Fruit fly (Drosophila melanogaster) whole organism, embryonic: ENCODE results near the gene Sec3.

Source experiments
- Bgb ChIP-seq: fragments of 200-800 bp; sonication (Bioruptor generic); IDR thresholded peaks from 2 replicates; pipeline ENCODE4 v1.3.6; 2022; ENCODE audit warnings: missing biosample characterization, missing genetic modification characterization; ENCODE audit not compliant: partially characterized antibody
- Blimp-1 ChIP-seq: fragments of 200-800 bp; sonication (Bioruptor generic); optimal IDR thresholded peaks from 3 replicates; lab custom pipeline; 2018; ENCODE audit warnings: missing biosample characterization, missing genetic modification characterization, mild to moderate bottlenecking, moderate library complexity, missing genetic modification reagents
- CG10366 ChIP-seq: fragments of 200-800 bp; sonication (Bioruptor generic); IDR thresholded peaks from 2 replicates; pipeline ENCODE4 v1.3.6; 2022; ENCODE audit warnings: missing biosample characterization, missing genetic modification characterization
- CG11247 ChIP-seq: fragments of 200-800 bp; sonication (Bioruptor generic); IDR thresholded peaks from 2 replicates; pipeline ENCODE4 v1.3.6; 2022; ENCODE audit warnings: missing biosample characterization, missing genetic modification characterization
- CG11560 ChIP-seq: fragments of 200-800 bp; sonication (Bioruptor generic); IDR thresholded peaks from 3 replicates; pipeline ENCODE4 v1.3.6; 2022; ENCODE audit warnings: missing biosample characterization, missing genetic modification characterization
- CG12391 ChIP-seq: fragments of 200-800 bp; sonication (Bioruptor generic); optimal IDR thresholded peaks from 3 replicates; lab custom pipeline; 2018; ENCODE audit warnings: missing biosample characterization, mild to moderate bottlenecking, missing genetic modification characterization, moderate library complexity
- CG12769 ChIP-seq: fragments of 200-800 bp; sonication (Bioruptor generic); optimal IDR thresholded peaks from 2 replicates; lab custom pipeline; 2019; ENCODE audit warnings: missing biosample characterization, mild to moderate bottlenecking, missing genetic modification characterization, moderate library complexity
- CG13296 ChIP-seq: fragments of 200-800 bp; sonication (Bioruptor generic); optimal IDR thresholded peaks from 3 replicates; lab custom pipeline; 2018; ENCODE audit warnings: missing biosample characterization, mild to moderate bottlenecking, missing genetic modification characterization
- CG2129 ChIP-seq: fragments of 200-800 bp; sonication (Bioruptor generic); IDR thresholded peaks from 2 replicates; pipeline ENCODE4 v1.3.6; 2022; ENCODE audit warnings: missing biosample characterization, missing genetic modification characterization; ENCODE audit not compliant: partially characterized antibody
- CG2199 ChIP-seq: fragments of 200-800 bp; sonication (Bioruptor generic); IDR thresholded peaks from 3 replicates; pipeline ENCODE4 v1.3.6; 2022; ENCODE audit warnings: missing biosample characterization, missing genetic modification characterization
- CG2202 ChIP-seq: fragments of 200-800 bp; sonication (Bioruptor generic); optimal IDR thresholded peaks from 2 replicates; lab custom pipeline; 2018; ENCODE audit warnings: missing biosample characterization, mild to moderate bottlenecking, missing genetic modification characterization
- CG6254 ChIP-seq: fragments of 200-800 bp; sonication (Bioruptor generic); optimal IDR thresholded peaks from 3 replicates; lab custom pipeline; 2017; ENCODE audit warnings: mild to moderate bottlenecking, missing biosample characterization, missing genetic modification reagents, missing genetic modification characterization
- CTCF ChIP-seq: fragments of 200-800 bp; sonication (Bioruptor generic); optimal IDR thresholded peaks from 2 replicates; lab custom pipeline; 2017; ENCODE audit warnings: missing biosample characterization, mild to moderate bottlenecking, missing genetic modification characterization, moderate library complexity
- CoRest ChIP-seq: fragments of 200-800 bp; sonication (Bioruptor generic); optimal IDR thresholded peaks from 3 replicates; lab custom pipeline; 2018; ENCODE audit warnings: missing biosample characterization, mild to moderate bottlenecking, missing genetic modification characterization, moderate library complexity
- D19B ChIP-seq: fragments of 200-800 bp; sonication (Bioruptor generic); optimal IDR thresholded peaks from 2 replicates; lab custom pipeline; 2017; ENCODE audit warnings: missing biosample characterization, mild to moderate bottlenecking, missing genetic modification characterization
- Dbx ChIP-seq: fragments of 200-800 bp; sonication (Bioruptor generic); IDR thresholded peaks from 3 replicates; pipeline ENCODE4 v1.3.6; 2022; ENCODE audit warnings: missing biosample characterization, missing genetic modification characterization
- Dp ChIP-seq: fragments of 200-800 bp; sonication (Bioruptor generic); optimal IDR thresholded peaks from 2 replicates; lab custom pipeline; 2018; ENCODE audit warnings: missing biosample characterization, mild to moderate bottlenecking, missing genetic modification characterization, moderate library complexity
- Dref ChIP-seq: fragments of 200-800 bp; sonication (Bioruptor generic); IDR thresholded peaks from 2 replicates; pipeline ENCODE4 v1.3.6; 2022; ENCODE audit warnings: missing biosample characterization, missing genetic modification characterization
- Elba2 ChIP-seq: fragments of 200-800 bp; sonication (Bioruptor generic); optimal IDR thresholded peaks from 3 replicates; lab custom pipeline; 2016; ENCODE audit warnings: missing biosample characterization, missing genetic modification characterization
- MESR4 ChIP-seq: fragments of 200-800 bp; sonication (Bioruptor generic); optimal IDR thresholded peaks from 2 replicates; lab custom pipeline; 2018; ENCODE audit warnings: missing biosample characterization, mild to moderate bottlenecking, missing genetic modification characterization, moderate library complexity
- Meics ChIP-seq: fragments of 200-800 bp; sonication (Bioruptor generic); optimal IDR thresholded peaks from 2 replicates; lab custom pipeline; 2017; ENCODE audit warnings: missing biosample characterization, mild to moderate bottlenecking, missing genetic modification characterization
- Oaz ChIP-seq: fragments of 200-800 bp; sonication (Bioruptor generic); IDR thresholded peaks from 2 replicates; pipeline ENCODE4 v1.3.6; 2022; ENCODE audit warnings: missing biosample characterization, missing genetic modification characterization
- Sox102F ChIP-seq: fragments of 200-800 bp; sonication (Bioruptor generic); optimal IDR thresholded peaks from 2 replicates; lab custom pipeline; 2018; ENCODE audit warnings: missing biosample characterization, mild to moderate bottlenecking, missing genetic modification characterization, moderate library complexity
- abd-A ChIP-seq: fragments of 200-800 bp; sonication (Bioruptor generic); optimal IDR thresholded peaks from 3 replicates; lab custom pipeline; 2019; ENCODE audit warnings: missing biosample characterization, mild to moderate bottlenecking, missing genetic modification characterization, moderate library complexity
- amos ChIP-seq: fragments of 200-800 bp; sonication (Bioruptor generic); IDR thresholded peaks from 2 replicates; pipeline ENCODE4 v1.3.6; 2022; ENCODE audit warnings: missing biosample characterization, missing genetic modification characterization; ENCODE audit not compliant: partially characterized antibody
- ash1 ChIP-seq: fragments of 200-800 bp; sonication (Bioruptor generic); optimal IDR thresholded peaks from 2 replicates; lab custom pipeline; 2018; ENCODE audit warnings: missing biosample characterization, mild to moderate bottlenecking, missing genetic modification characterization
- bigmax ChIP-seq: fragments of 200-800 bp; sonication (Bioruptor generic); optimal IDR thresholded peaks from 2 replicates; lab custom pipeline; 2018; ENCODE audit warnings: missing biosample characterization, mild to moderate bottlenecking, missing genetic modification characterization
- bsh ChIP-seq, 2 experiments: fragments of 200-800 bp; sonication (Bioruptor generic); optimal IDR thresholded peaks; 2 replicates each; lab custom pipeline; 2017 to 2018; ENCODE audit warnings: mild to moderate bottlenecking in 2 of 2, missing biosample characterization in 2 of 2, missing genetic modification characterization in 2 of 2, moderate library complexity in 1 of 2
- cad ChIP-seq: fragments of >200 bp; optimal IDR thresholded peaks from 2 replicates; lab custom pipeline; 2017; ENCODE audit warnings: missing biosample characterization, missing genetic modification characterization
- chn ChIP-seq: fragments of 200-800 bp; sonication (Bioruptor generic); optimal IDR thresholded peaks from 2 replicates; lab custom pipeline; 2016; ENCODE audit warnings: missing biosample characterization, missing genetic modification characterization
- dimm ChIP-seq: fragments of 200-800 bp; sonication (Bioruptor generic); IDR thresholded peaks from 2 replicates; pipeline ENCODE4 v1.3.6; 2022; ENCODE audit warnings: missing biosample characterization, missing genetic modification characterization
- dm ChIP-seq: fragments of 200-800 bp; sonication (Bioruptor generic); optimal IDR thresholded peaks from 3 replicates; lab custom pipeline; 2016; ENCODE audit warnings: missing biosample characterization, missing genetic modification characterization
- grn ChIP-seq: fragments of 200-800 bp; sonication (Bioruptor generic); optimal IDR thresholded peaks from 3 replicates; lab custom pipeline; 2017; ENCODE audit warnings: missing biosample characterization, missing genetic modification characterization
- insv ChIP-seq, 2 experiments: fragments of 200-800 bp; sonication (Bioruptor generic); optimal IDR thresholded peaks; 3 replicates each; lab custom pipeline; 2016 to 2018; ENCODE audit warnings: missing biosample characterization in 2 of 2, missing genetic modification characterization in 2 of 2
- inv ChIP-seq: fragments of 200-800 bp; sonication (Bioruptor generic); IDR thresholded peaks from 2 replicates; pipeline ENCODE4 v1.3.6; 2022; ENCODE audit warnings: missing biosample characterization, missing genetic modification characterization; ENCODE audit not compliant: partially characterized antibody
- jigr1 ChIP-seq: fragments of 200-800 bp; sonication (Bioruptor generic); IDR thresholded peaks from 3 replicates; pipeline ENCODE4 v1.3.6; 2022; ENCODE audit warnings: missing biosample characterization, missing genetic modification characterization
- knrl ChIP-seq: fragments of 200-800 bp; sonication (Bioruptor generic); IDR thresholded peaks from 3 replicates; pipeline ENCODE4 v1.3.6; 2022; ENCODE audit warnings: missing biosample characterization, missing genetic modification characterization; ENCODE audit not compliant: partially characterized antibody
- lmd ChIP-seq: fragments of 200-800 bp; sonication (Bioruptor generic); IDR thresholded peaks from 2 replicates; pipeline ENCODE4 v1.3.6; 2022; ENCODE audit warnings: missing biosample characterization, missing genetic modification characterization
- nerfin-1 ChIP-seq: fragments of 200-800 bp; sonication (Bioruptor generic); optimal IDR thresholded peaks from 3 replicates; lab custom pipeline; 2019; ENCODE audit warnings: missing biosample characterization, mild to moderate bottlenecking, missing genetic modification characterization, moderate library complexity
- org-1 ChIP-seq: fragments of 200-800 bp; sonication (Bioruptor generic); optimal IDR thresholded peaks from 2 replicates; lab custom pipeline; 2017; ENCODE audit warnings: missing biosample characterization, missing genetic modification characterization
- otp ChIP-seq: fragments of 200-800 bp; sonication (Bioruptor generic); IDR thresholded peaks from 3 replicates; pipeline ENCODE4, ENCODE4 v1.3.6; 2022; ENCODE audit warnings: missing biosample characterization, missing genetic modification characterization
- pros ChIP-seq: fragments of 200-800 bp; sonication (Bioruptor generic); optimal IDR thresholded peaks from 3 replicates; lab custom pipeline; 2019; ENCODE audit warnings: missing biosample characterization, mild to moderate bottlenecking, missing genetic modification characterization, moderate library complexity
- rib ChIP-seq: fragments of 200-800 bp; sonication (Bioruptor generic); IDR thresholded peaks from 2 replicates; pipeline ENCODE4 v1.3.6; 2022; ENCODE audit warnings: missing biosample characterization, missing genetic modification characterization
- sd ChIP-seq: fragments of 200-800 bp; sonication (Bioruptor generic); optimal IDR thresholded peaks from 3 replicates; lab custom pipeline; 2018; ENCODE audit warnings: missing biosample characterization, mild to moderate bottlenecking, missing genetic modification characterization, moderate library complexity
- sima ChIP-seq: fragments of 200-800 bp; sonication (Bioruptor generic); optimal IDR thresholded peaks from 2 replicates; lab custom pipeline; 2016; ENCODE audit warnings: missing biosample characterization, missing genetic modification characterization
- tll ChIP-seq, 2 experiments: fragments of 200-800 bp in 1 of 2; fragments of >200 bp in 1 of 2; sonication (Bioruptor generic) in 1 of 2; optimal IDR thresholded peaks; 2 replicates each; lab custom pipeline; 2017 to 2019; ENCODE audit warnings: missing biosample characterization in 2 of 2, missing genetic modification characterization in 2 of 2, mild to moderate bottlenecking in 1 of 2, moderate library complexity in 1 of 2
- ttk ChIP-seq: fragments of 200-800 bp; sonication (Bioruptor generic); IDR thresholded peaks from 2 replicates; pipeline ENCODE4 v2.1.2; 2022; ENCODE audit warnings: missing biosample characterization, missing genetic modification characterization
- tup ChIP-seq: fragments of 200-800 bp; sonication (Bioruptor generic); optimal IDR thresholded peaks from 2 replicates; lab custom pipeline; 2016; ENCODE audit warnings: missing biosample characterization, mild to moderate bottlenecking, missing genetic modification characterization, moderate library complexity
- vvl ChIP-seq: fragments of 200-800 bp; sonication (Bioruptor generic); IDR thresholded peaks from 2 replicates; pipeline ENCODE4 v1.3.6; 2022; ENCODE audit warnings: missing biosample characterization, missing genetic modification characterization

The Sec3 gene

dm6 chr3L:17407480-17408093 lies 17.4 kb downstream of the Sec3 start (continued):
- TF ChIP-seq dm (GFP tag; lab: Kevin White, UChicago) (no peak), pros (GFP tag; lab: Kevin White, UChicago) (peak; percentile 55), vvl (GFP tag; lab: Robert Waterston, UW) (0 out of 2 replicates have a peak, but pooled peaks have one; percentile 2), Dp (GFP tag; lab: Kevin White, UChicago) (no peak), knrl (GFP tag; lab: Robert Waterston, UW) (0 out of 3 replicates have a peak, but pooled peaks have one; percentile 2), CG6254 (GFP tag; lab: Kevin White, UChicago) (no peak), tll (GFP tag; optimal IDR thresholded peaks at IDR 0.05; lab: Kevin White, UChicago) (peak in 1 of 2 experiments; percentile 82), CG2202 (tag; lab: Kevin White, UChicago) (no peak), chn (GFP tag; lab: Kevin White, UChicago) (no peak), ttk (GFP tag; lab: Robert Waterston, UW) (no peak), rib (no peak), CG13296 (GFP tag; lab: Kevin White, UChicago) (no peak), nerfin-1 (no peak), jigr1 (GFP tag; lab: Robert Waterston, UW) (no peak), CG10366 (GFP tag; lab: Robert Waterston, UW) (no peak), MESR4 (GFP tag; lab: Kevin White, UChicago) (no peak), Blimp-1 (GFP tag; lab: Kevin White, UChicago) (no peak), inv (GFP tag; lab: Robert Waterston, UW) (no peak), sd (tag; lab: Kevin White, UChicago) (peak; percentile 13), Dbx (GFP tag; lab: Robert Waterston, UW) (no peak), bsh (GFP tag; optimal IDR thresholded peaks at IDR 0.05; lab: Kevin White, UChicago) (no peak), D19B (GFP tag; lab: Kevin White, UChicago) (no peak), Oaz (GFP tag; lab: Robert Waterston, UW) (no peak), insv (GFP tag; optimal IDR thresholded peaks at IDR 0.05; lab: Kevin White, UChicago) (peak in 1 of 2 experiments; percentile 69), Elba2 (peak; percentile 83), Sox102F (no peak), cad (GFP tag; lab: Kevin White, UChicago) (peak; percentile 93), tup (GFP tag; lab: Kevin White, UChicago) (no peak), bigmax (no peak), otp (no peak), grn (GFP tag; lab: Kevin White, UChicago) (no peak), CG12769 (tag; lab: Kevin White, UChicago) (peak; percentile 60), abd-A (tag; lab: Kevin White, UChicago) (peak; percentile 22)

dm6 chr3L:17407073-17407472 lies 17.9 kb downstream of the Sec3 start:
- TF ChIP-seq Bgb (GFP tag; lab: Robert Waterston, UW) (peak; percentile 37; the same call in 1 of the 2 replicates), vvl (GFP tag; lab: Robert Waterston, UW) (peak; percentile 61; the same call in 1 of the 2 replicates), ash1 (GFP tag; lab: Kevin White, UChicago) (no peak), Meics (GFP tag; lab: Kevin White, UChicago) (no peak), abd-A (tag; lab: Kevin White, UChicago) (peak; percentile 7), CG12391 (tag; lab: Kevin White, UChicago) (no peak), dimm (GFP tag; lab: Robert Waterston, UW) (no peak), CG2199 (GFP tag; lab: Robert Waterston, UW) (peak; percentile 54; the same call in 1 of the 3 replicates), amos (GFP tag; lab: Robert Waterston, UW) (peak; percentile 59), Dref (GFP tag; lab: Robert Waterston, UW) (no peak), CG11560 (tag; lab: Robert Waterston, UW) (no peak), CTCF (GFP tag; lab: Kevin White, UChicago) (peak; percentile 76), CG11247 (GFP tag; lab: Robert Waterston, UW) (peak; percentile 79), org-1 (GFP tag; lab: Kevin White, UChicago) (no peak), CoRest (tag; lab: Kevin White, UChicago) (peak; percentile 3), knrl (GFP tag; lab: Robert Waterston, UW) (peak; percentile 40; the same call in 2 of the 3 replicates), sima (no peak), CG2129 (GFP tag; lab: Robert Waterston, UW) (no peak), lmd (no peak)
